Worm (Caenorhabditis elegans) whole organism, L2 larva: Measurements from ENCODE around the gene pod-2.

Source experiments
- R02D3.7 ChIP-seq: fragments of 150-350 bp; optimal IDR thresholded peaks from 2 replicates; lab custom pipeline; 2014; ENCODE audit warnings: missing biosample characterization, missing genetic modification characterization
- alr-1 ChIP-seq: fragments of 150-350 bp; optimal IDR thresholded peaks from 2 replicates; lab custom pipeline; 2014; ENCODE audit warnings: missing biosample characterization, missing genetic modification characterization
- ama-1 ChIP-seq: fragments of 150-350 bp; optimal IDR thresholded peaks from 2 replicates; lab custom pipeline; 2018; ENCODE audit warnings: inconsistent platforms
- blmp-1 ChIP-seq: sonication (generic microtip); optimal IDR thresholded peaks from 2 replicates; lab custom pipeline; 2017; ENCODE audit warnings: missing genetic modification characterization, mild to moderate bottlenecking, missing compliant biosample characterization, antibody characterized with exemption, moderate library complexity; ENCODE audit not compliant: insufficient read depth
- egl-27 ChIP-seq: sonication (generic microtip); optimal IDR thresholded peaks from 3 replicates; lab custom pipeline; 2017; ENCODE audit warnings: missing biosample characterization, missing genetic modification reagents, missing genetic modification characterization
- elt-1 ChIP-seq: fragments of 150-350 bp; optimal IDR thresholded peaks from 2 replicates; lab custom pipeline; 2014; ENCODE audit warnings: missing biosample characterization, missing genetic modification characterization
- fos-1 ChIP-seq: fragments of 150-350 bp; optimal IDR thresholded peaks from 2 replicates; lab custom pipeline; 2014; ENCODE audit warnings: missing biosample characterization, missing genetic modification characterization
- lsy-2 ChIP-seq, 2 experiments: fragments of 150-350 bp in 1 of 2; sonication (generic microtip) in 1 of 2; optimal IDR thresholded peaks; 2 replicates each; lab custom pipeline; 2014 to 2017; ENCODE audit warnings: missing biosample characterization in 2 of 2, missing genetic modification characterization in 2 of 2
- nhr-11 ChIP-seq: fragments of 150-350 bp; optimal IDR thresholded peaks from 2 replicates; lab custom pipeline; 2014; ENCODE audit warnings: missing biosample characterization, missing genetic modification characterization
- nhr-25 ChIP-seq: fragments of 150-350 bp; sonication (generic microtip); optimal IDR thresholded peaks from 3 replicates; lab custom pipeline; 2014; ENCODE audit warnings: missing biosample characterization, missing genetic modification characterization
- nhr-6 ChIP-seq: fragments of 150-350 bp; optimal IDR thresholded peaks from 2 replicates; lab custom pipeline; 2014; ENCODE audit warnings: missing biosample characterization, missing genetic modification characterization
- peb-1 ChIP-seq: fragments of 150-350 bp; optimal IDR thresholded peaks from 2 replicates; lab custom pipeline; 2014; ENCODE audit warnings: missing biosample characterization, missing genetic modification characterization
- snpc-4 ChIP-seq: fragments of 150-350 bp; optimal IDR thresholded peaks from 2 replicates; lab custom pipeline; 2014; ENCODE audit warnings: missing biosample characterization, missing genetic modification characterization
- ztf-11 ChIP-seq: sonication (generic microtip); optimal IDR thresholded peaks from 2 replicates; lab custom pipeline; 2017; ENCODE audit warnings: missing biosample characterization, missing genetic modification characterization

DNA sequence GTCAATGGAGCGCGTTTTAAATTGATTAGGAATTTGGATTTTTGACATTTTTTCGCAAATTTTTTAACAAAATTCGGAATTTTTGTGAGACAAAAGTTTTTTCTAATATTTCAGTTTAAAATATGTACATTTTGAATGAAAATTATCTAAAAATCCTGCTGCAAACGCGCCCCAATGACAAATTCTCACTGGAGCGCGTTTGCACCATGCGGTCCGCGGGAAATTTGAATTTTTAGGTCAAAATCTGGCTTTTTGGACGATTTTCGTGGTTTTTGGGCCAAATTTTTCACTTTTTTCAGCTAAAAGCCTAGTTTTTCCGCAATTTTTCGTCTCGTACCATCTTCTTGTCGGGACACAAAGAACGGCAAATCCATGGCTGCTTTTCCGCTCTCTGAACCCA lies 3.8 kb upstream of the pod-2 start:
- no peak for TF ChIP-seq ztf-11 (tag; lab: Kevin White, UChicago)
- no peak for TF ChIP-seq nhr-11 (tag; lab: Kevin White, UChicago)
- TF ChIP-seq nhr-25 (tag; lab: Kevin White, UChicago) = no peak
- TF ChIP-seq egl-27 (tag; lab: Kevin White, UChicago) = no peak
- TF ChIP-seq snpc-4 (tag; lab: Kevin White, UChicago) = no peak
- no peak for TF ChIP-seq lsy-2 (tag; optimal IDR thresholded peaks at IDR 0.05; lab: Kevin White, UChicago)
- TF ChIP-seq elt-1 = no peak
- TF ChIP-seq R02D3.7 = no peak
- no peak for TF ChIP-seq ama-1 (lab: Kevin White, UChicago)
- no peak for TF ChIP-seq fos-1
- no peak for TF ChIP-seq peb-1 (tag; lab: Kevin White, UChicago)
- no peak for TF ChIP-seq blmp-1 (tag; lab: Kevin White, UChicago)
- no peak for TF ChIP-seq alr-1 (tag; lab: Kevin White, UChicago)
- no peak for TF ChIP-seq nhr-6 (tag; lab: Kevin White, UChicago)
